Worm (Caenorhabditis elegans) whole organism, L2 larva: ENCODE results near the gene EEED8.15.

Experiments used
- C34F6.9 ChIP-seq: fragments of 150-350 bp; optimal IDR thresholded peaks from 2 replicates; lab custom pipeline; 2014; ENCODE audit warnings: missing biosample characterization, missing genetic modification characterization
- F13H6.1 ChIP-seq: sonication (generic microtip); optimal IDR thresholded peaks from 2 replicates; lab custom pipeline; 2016; ENCODE audit warnings: missing genetic modification characterization, missing compliant biosample characterization
- Y55F3AM.14 ChIP-seq: fragments of 200-800 bp; sonication (Bioruptor generic); optimal IDR thresholded peaks from 2 replicates; lab custom pipeline; 2018; ENCODE audit warnings: mild to moderate bottlenecking, missing genetic modification characterization, missing compliant biosample characterization
- alr-1 ChIP-seq: fragments of 150-350 bp; optimal IDR thresholded peaks from 2 replicates; lab custom pipeline; 2014; ENCODE audit warnings: missing biosample characterization, missing genetic modification characterization
- ama-1 ChIP-seq: fragments of 150-350 bp; optimal IDR thresholded peaks from 2 replicates; lab custom pipeline; 2018; ENCODE audit warnings: inconsistent platforms
- ceh-16 ChIP-seq: fragments of 150-350 bp; optimal IDR thresholded peaks from 2 replicates; lab custom pipeline; 2014; ENCODE audit warnings: missing biosample characterization, missing genetic modification characterization
- ceh-82 ChIP-seq: fragments of 150-350 bp; optimal IDR thresholded peaks from 2 replicates; lab custom pipeline; 2014; ENCODE audit warnings: missing biosample characterization, missing genetic modification characterization
- crh-2 ChIP-seq: sonication (generic microtip); optimal IDR thresholded peaks from 2 replicates; lab custom pipeline; 2017; ENCODE audit warnings: missing biosample characterization, missing genetic modification characterization
- dmd-4 ChIP-seq: sonication (generic microtip); optimal IDR thresholded peaks from 2 replicates; lab custom pipeline; 2017; ENCODE audit warnings: missing biosample characterization, missing genetic modification characterization
- egl-27 ChIP-seq: sonication (generic microtip); optimal IDR thresholded peaks from 3 replicates; lab custom pipeline; 2017; ENCODE audit warnings: missing biosample characterization, missing genetic modification reagents, missing genetic modification characterization
- fos-1 ChIP-seq: fragments of 150-350 bp; optimal IDR thresholded peaks from 2 replicates; lab custom pipeline; 2014; ENCODE audit warnings: missing biosample characterization, missing genetic modification characterization
- lin-11 ChIP-seq: fragments of 150-350 bp; sonication (generic microtip); optimal IDR thresholded peaks from 2 replicates; lab custom pipeline; 2014; ENCODE audit warnings: missing biosample characterization, missing genetic modification characterization, inconsistent platforms, mixed read lengths
- lin-13 ChIP-seq: fragments of 150-350 bp; optimal IDR thresholded peaks from 2 replicates; lab custom pipeline; 2014; ENCODE audit warnings: missing biosample characterization, missing genetic modification reagents, missing genetic modification characterization
- lin-39 ChIP-seq: fragments of 150-350 bp; optimal IDR thresholded peaks from 2 replicates; lab custom pipeline; 2014; ENCODE audit warnings: missing biosample characterization, missing genetic modification reagents, missing genetic modification characterization
- lsy-2 ChIP-seq, 2 experiments: fragments of 150-350 bp in 1 of 2; sonication (generic microtip) in 1 of 2; optimal IDR thresholded peaks; 2 replicates each; lab custom pipeline; 2014 to 2017; ENCODE audit warnings: missing biosample characterization in 2 of 2, missing genetic modification characterization in 2 of 2
- mbf-1 ChIP-seq: sonication (generic microtip); optimal IDR thresholded peaks from 2 replicates; lab custom pipeline; 2017; ENCODE audit warnings: missing biosample characterization, missing genetic modification characterization
- mdl-1 ChIP-seq, 2 experiments: fragments of 150-350 bp in 1 of 2; sonication (generic microtip) in 1 of 2; optimal IDR thresholded peaks; 2 replicates each; lab custom pipeline; 2017; ENCODE audit warnings: missing biosample characterization in 2 of 2, missing genetic modification characterization in 2 of 2
- nhr-10 ChIP-seq: sonication (generic microtip); optimal IDR thresholded peaks from 2 replicates; lab custom pipeline; 2017; ENCODE audit warnings: missing biosample characterization, missing genetic modification characterization
- nhr-11 ChIP-seq: fragments of 150-350 bp; optimal IDR thresholded peaks from 2 replicates; lab custom pipeline; 2014; ENCODE audit warnings: missing biosample characterization, missing genetic modification characterization
- nhr-129 ChIP-seq: fragments of 150-350 bp; optimal IDR thresholded peaks from 2 replicates; lab custom pipeline; 2014; ENCODE audit warnings: missing biosample characterization, missing genetic modification characterization
- nhr-21 ChIP-seq: fragments of 150-350 bp; optimal IDR thresholded peaks from 2 replicates; lab custom pipeline; 2014; ENCODE audit warnings: missing biosample characterization, missing genetic modification characterization
- nhr-23 ChIP-seq: fragments of 150-350 bp; optimal IDR thresholded peaks from 2 replicates; lab custom pipeline; 2014; ENCODE audit warnings: missing biosample characterization, missing genetic modification reagents, missing genetic modification characterization
- nhr-25 ChIP-seq: fragments of 150-350 bp; sonication (generic microtip); optimal IDR thresholded peaks from 3 replicates; lab custom pipeline; 2014; ENCODE audit warnings: missing biosample characterization, missing genetic modification characterization
- nhr-6 ChIP-seq: fragments of 150-350 bp; optimal IDR thresholded peaks from 2 replicates; lab custom pipeline; 2014; ENCODE audit warnings: missing biosample characterization, missing genetic modification characterization
- nhr-77 ChIP-seq: fragments of 150-350 bp; optimal IDR thresholded peaks from 2 replicates; lab custom pipeline; 2014; ENCODE audit warnings: missing biosample characterization, missing genetic modification characterization
- peb-1 ChIP-seq: fragments of 150-350 bp; optimal IDR thresholded peaks from 2 replicates; lab custom pipeline; 2014; ENCODE audit warnings: missing biosample characterization, missing genetic modification characterization
- skn-1 ChIP-seq: sonication (generic microtip); optimal IDR thresholded peaks from 2 replicates; lab custom pipeline; 2017; ENCODE audit warnings: missing biosample characterization, missing genetic modification characterization
- sma-3 ChIP-seq: sonication (generic microtip); optimal IDR thresholded peaks from 2 replicates; lab custom pipeline; 2016; ENCODE audit warnings: missing genetic modification reagents, missing genetic modification characterization, missing compliant biosample characterization
- sma-9 ChIP-seq, 2 experiments: fragments of 150-350 bp in 1 of 2; sonication (generic microtip) in 1 of 2; optimal IDR thresholded peaks; 2 replicates each; lab custom pipeline; 2014 to 2016; ENCODE audit warnings: missing genetic modification characterization in 2 of 2, mild to moderate bottlenecking in 1 of 2, missing biosample characterization in 1 of 2, missing compliant biosample characterization in 1 of 2, missing genetic modification reagents in 1 of 2, moderate library complexity in 1 of 2
- snpc-4 ChIP-seq: fragments of 150-350 bp; optimal IDR thresholded peaks from 2 replicates; lab custom pipeline; 2014; ENCODE audit warnings: missing biosample characterization, missing genetic modification characterization
- unc-55 ChIP-seq: fragments of 150-350 bp; sonication (generic microtip); optimal IDR thresholded peaks from 3 replicates; lab custom pipeline; 2014; ENCODE audit warnings: missing biosample characterization, missing genetic modification reagents, missing genetic modification characterization
- zag-1 ChIP-seq: fragments of 150-350 bp; optimal IDR thresholded peaks from 2 replicates; lab custom pipeline; 2014; ENCODE audit warnings: missing biosample characterization, missing genetic modification characterization
- ztf-1 ChIP-seq: fragments of 200-800 bp; sonication (Bioruptor generic); conservative IDR thresholded peaks from 2 replicates; pipeline ENCODE4 v1.3.6; 2022; ENCODE audit warnings: missing genetic modification characterization, missing compliant biosample characterization
- ztf-11 ChIP-seq: sonication (generic microtip); optimal IDR thresholded peaks from 2 replicates; lab custom pipeline; 2017; ENCODE audit warnings: missing biosample characterization, missing genetic modification characterization
- ztf-4 ChIP-seq: fragments of 150-350 bp; optimal IDR thresholded peaks from 2 replicates; lab custom pipeline; 2014; ENCODE audit warnings: missing biosample characterization, missing genetic modification characterization

EEED8.15 gene

DNA sequence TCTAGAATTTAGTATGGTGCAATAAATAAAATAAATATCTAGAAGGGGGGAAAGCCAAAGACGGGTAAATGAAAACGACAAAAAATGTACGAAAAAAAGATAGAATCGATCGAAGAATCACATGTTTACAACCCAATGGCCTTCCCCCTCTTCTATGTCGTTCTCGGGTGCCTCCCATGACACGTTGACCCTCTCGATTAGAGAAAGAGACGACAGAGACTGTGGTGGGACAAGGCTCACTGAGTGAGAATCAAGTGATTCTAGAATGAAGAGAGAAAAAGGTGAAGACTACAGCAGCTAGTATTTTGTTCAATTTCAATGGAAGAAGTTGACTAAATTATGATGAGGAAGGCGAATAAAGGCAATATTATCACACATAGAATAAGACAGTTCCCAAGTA, 7.0 kb downstream of the EEED8.15 start:
- TF ChIP-seq ama-1 (lab: Kevin White, UChicago) (peak; percentile 28), nhr-129 (peak; percentile 92), lsy-2 (tag; optimal IDR thresholded peaks at IDR 0.05; lab: Kevin White, UChicago) (peak in 1 of 2 experiments; percentile 71), F13H6.1 (tag; lab: Kevin White, UChicago) (peak; percentile 38), C34F6.9 (peak; percentile 79), crh-2 (tag; lab: Kevin White, UChicago) (peak; percentile 76), nhr-25 (tag; lab: Kevin White, UChicago) (peak; percentile 69), fos-1 (peak; percentile 63), sma-9 (GFP tag; optimal IDR thresholded peaks at IDR 0.05; lab: Kevin White, UChicago) (peak; percentile 27), sma-9 (tag; optimal IDR thresholded peaks at IDR 0.05; lab: Kevin White, UChicago) (no peak), zag-1 (tag; lab: Kevin White, UChicago) (no peak), nhr-11 (tag; lab: Kevin White, UChicago) (no peak), alr-1 (tag; lab: Kevin White, UChicago) (no peak), mdl-1 (tag; optimal IDR thresholded peaks at IDR 0.05; lab: Kevin White, UChicago) (no peak)

DNA sequence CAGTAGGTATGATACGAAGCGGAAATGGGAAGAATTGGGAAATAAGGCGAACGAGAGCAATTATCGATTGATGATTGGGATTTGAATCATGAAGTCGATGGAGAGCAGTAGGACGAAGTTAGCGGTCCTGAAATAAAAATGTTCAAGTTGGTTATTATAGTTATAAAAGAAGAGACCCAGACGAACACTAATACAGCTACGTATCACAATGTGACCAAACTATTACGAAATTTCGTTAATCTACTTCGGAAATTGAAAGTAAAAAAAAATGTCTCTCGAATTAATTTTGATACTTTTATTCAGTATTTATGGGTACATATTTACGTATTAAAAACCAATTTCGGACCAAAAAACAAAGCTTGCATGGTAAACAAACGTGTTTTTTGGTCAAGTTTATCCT, 7.4 kb downstream of the EEED8.15 start:
- TF ChIP-seq nhr-10 (tag; lab: Kevin White, UChicago) (no peak), dmd-4 (tag; lab: Kevin White, UChicago) (no peak), nhr-23 (no peak), ceh-82 (tag; lab: Kevin White, UChicago) (no peak), nhr-21 (tag; lab: Kevin White, UChicago) (no peak), skn-1 (tag; lab: Kevin White, UChicago) (no peak), sma-3 (GFP tag; lab: Kevin White, UChicago) (no peak), ztf-11 (tag; lab: Kevin White, UChicago) (no peak), sma-9 (GFP tag; optimal IDR thresholded peaks at IDR 0.05; lab: Kevin White, UChicago) (no peak), sma-9 (tag; optimal IDR thresholded peaks at IDR 0.05; lab: Kevin White, UChicago) (no peak)
- TF ChIP-seq, all 48 proteins: peak for 0

DNA sequence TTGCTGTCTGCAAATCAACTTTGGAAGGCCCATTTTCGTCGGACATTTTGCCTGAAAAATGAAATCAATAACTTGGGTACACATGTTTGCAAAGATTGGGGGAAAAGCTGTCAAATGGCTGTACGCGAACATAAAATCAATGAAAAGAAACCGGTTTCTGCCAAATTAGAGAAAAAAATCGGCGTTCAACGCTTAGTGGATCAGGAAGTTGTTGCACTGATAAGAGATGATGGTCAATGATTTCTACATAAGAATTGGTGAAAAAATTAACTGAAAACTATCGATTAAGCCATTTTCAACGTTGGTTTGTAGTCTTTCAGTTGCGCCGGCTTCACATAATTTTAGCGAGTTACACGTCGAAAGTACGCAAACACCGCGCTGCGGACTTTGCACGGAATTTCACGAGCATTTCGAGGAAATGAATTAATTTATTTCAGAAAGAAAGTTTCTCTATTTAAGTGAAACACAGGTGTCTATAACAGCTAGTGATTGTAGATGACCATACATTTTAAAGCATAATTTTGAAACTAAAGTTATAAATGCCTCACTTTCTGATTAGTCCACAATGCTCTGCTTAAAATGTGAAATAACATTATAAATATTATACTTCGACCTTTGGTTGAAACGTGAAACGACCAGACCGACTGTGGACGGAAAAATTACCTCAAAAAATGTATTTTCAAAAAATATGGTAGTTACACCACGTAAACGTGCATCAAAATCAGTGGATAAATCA, 10.7 kb downstream of the EEED8.15 start, which contains the start of the genes F07F6.4 and F07F6.2:
F07F6.4 (minus strand) TSS at position 51 of the 736 bp plus-strand sequence.
F07F6.2 (plus strand) TSS at position 686 of the 736 bp plus-strand sequence.
- TF ChIP-seq nhr-129 (peak; percentile 8), C34F6.9 (peak; percentile 59), nhr-77 (tag; lab: Kevin White, UChicago) (no peak), lin-39 (tag; lab: Kevin White, UChicago) (no peak), lin-13 (GFP tag; lab: Kevin White, UChicago) (peak; percentile 5), crh-2 (tag; lab: Kevin White, UChicago) (peak; percentile 88), lsy-2 (tag; optimal IDR thresholded peaks at IDR 0.05; lab: Kevin White, UChicago) (peak in 1 of 2 experiments; percentile 58)
- TF ChIP-seq, all 48 proteins: peak for 5

DNA sequence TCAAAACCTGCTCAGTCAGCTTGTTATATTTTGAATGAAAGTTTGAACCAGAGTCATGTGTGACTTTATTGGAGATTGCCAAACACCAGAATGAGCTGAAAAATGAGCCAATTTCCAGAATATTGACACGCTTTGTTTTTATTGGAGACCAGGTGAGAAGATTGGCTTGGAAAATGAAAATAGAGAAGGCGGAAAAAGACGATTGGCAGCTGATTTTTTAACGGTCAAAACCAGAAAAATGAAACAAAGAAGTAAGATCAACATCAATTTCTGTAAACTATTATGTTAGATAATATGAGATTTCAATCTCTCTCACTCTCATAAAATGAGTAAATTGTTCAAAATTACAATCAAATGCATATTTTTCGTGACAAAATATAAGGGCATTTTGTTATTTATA, 14.0 kb downstream of the EEED8.15 start, which contains the start of gene srx-114:
srx-114 (minus strand) TSS at position 101 of the 400 bp plus-strand sequence.
- TF ChIP-seq crh-2 (tag; lab: Kevin White, UChicago) (no peak), lin-11 (tag; lab: Kevin White, UChicago) (no peak), nhr-21 (tag; lab: Kevin White, UChicago) (no peak), ztf-1 (GFP tag; lab: Robert Waterston, UW) (no peak), ztf-4 (no peak), nhr-6 (tag; lab: Kevin White, UChicago) (no peak), ceh-16 (tag; lab: Kevin White, UChicago) (no peak)

DNA sequence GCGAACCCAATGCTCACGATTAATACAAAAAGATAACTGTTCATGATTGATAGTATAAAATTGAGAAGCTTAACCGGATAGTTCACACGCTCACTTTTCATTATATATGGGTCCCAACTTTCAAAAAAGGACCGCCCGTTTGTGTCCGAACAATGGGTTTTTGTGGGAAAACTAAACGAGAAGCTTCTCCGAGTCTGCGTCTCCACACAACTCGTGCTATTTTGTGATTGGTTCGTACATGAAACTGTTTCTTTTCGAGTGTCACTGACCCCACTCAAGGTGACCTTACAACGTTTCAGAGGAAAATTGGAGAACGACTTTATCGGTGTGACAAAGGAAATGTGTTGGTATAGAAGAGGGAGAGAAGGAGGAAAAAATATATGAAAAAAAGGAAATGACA, 17.8 kb downstream of the EEED8.15 start, which contains the start of gene dct-5:
dct-5 (minus strand) TSS at position 101 of the 400 bp plus-strand sequence.
- TF ChIP-seq F13H6.1 (tag; lab: Kevin White, UChicago) (no peak), egl-27 (tag; lab: Kevin White, UChicago) (no peak), lin-39 (tag; lab: Kevin White, UChicago) (no peak), lin-13 (GFP tag; lab: Kevin White, UChicago) (no peak), zag-1 (tag; lab: Kevin White, UChicago) (no peak), Y55F3AM.14 (no peak), snpc-4 (no peak), sma-3 (GFP tag; lab: Kevin White, UChicago) (no peak), mbf-1 (no peak), C34F6.9 (no peak), unc-55 (GFP tag; lab: Kevin White, UChicago) (no peak), crh-2 (tag; lab: Kevin White, UChicago) (no peak), peb-1 (no peak), alr-1 (tag; lab: Kevin White, UChicago) (no peak), skn-1 (tag; lab: Kevin White, UChicago) (no peak), nhr-11 (tag; lab: Kevin White, UChicago) (no peak), ceh-82 (tag; lab: Kevin White, UChicago) (no peak)
